Worm (Caenorhabditis elegans) whole organism, L4 larva: ENCODE measurements around the gene F55C12.6.

Experiments
- F10B5.3 ChIP-seq: sonication (generic microtip); optimal IDR thresholded peaks from 2 replicates; lab custom pipeline; 2016; ENCODE audit warnings: mild to moderate bottlenecking, missing genetic modification characterization, missing compliant biosample characterization
- F44E2.7 ChIP-seq: fragments of 200-800 bp; sonication (Bioruptor generic); IDR thresholded peaks from 2 replicates; pipeline ENCODE4 v2.1.2; 2022; ENCODE audit warnings: missing genetic modification characterization, missing compliant biosample characterization
- T20F7.1 ChIP-seq: fragments of 200-800 bp; sonication (Bioruptor generic); optimal IDR thresholded peaks from 2 replicates; lab custom pipeline; 2018; ENCODE audit warnings: mild to moderate bottlenecking, missing genetic modification characterization, missing compliant biosample characterization
- T26A8.4 ChIP-seq: fragments of 200-800 bp; sonication (Bioruptor generic); IDR thresholded peaks from 2 replicates; pipeline ENCODE4 v1.3.6; 2022; ENCODE audit warnings: missing genetic modification characterization, missing compliant biosample characterization
- Y105C5A.15 ChIP-seq: fragments of 200-800 bp; sonication (Bioruptor generic); IDR thresholded peaks from 2 replicates; pipeline ENCODE4 v1.3.6; 2022; ENCODE audit warnings: missing genetic modification characterization, missing compliant biosample characterization
- ZK337.2 ChIP-seq: fragments of 200-800 bp; sonication (Bioruptor generic); IDR thresholded peaks from 2 replicates; pipeline ENCODE4 v1.3.6; 2022; ENCODE audit warnings: missing genetic modification reagents, missing genetic modification characterization, missing compliant biosample characterization
- ZK546.5 ChIP-seq, 2 experiments: sonication (generic microtip); optimal IDR thresholded peaks; 2 replicates each; lab custom pipeline; 2017; ENCODE audit warnings: missing biosample characterization in 2 of 2, missing genetic modification characterization in 2 of 2
- aha-1 ChIP-seq: fragments of 150-350 bp; peaks from one replicate; lab custom pipeline; 2014; ENCODE audit warnings: missing biosample characterization, missing genetic modification characterization
- ama-1 ChIP-seq: fragments of 150-350 bp; optimal IDR thresholded peaks from 2 replicates; lab custom pipeline; 2014; ENCODE audit warnings: inconsistent platforms, mixed read lengths
- ceh-28 ChIP-seq: fragments of 150-350 bp; optimal IDR thresholded peaks from 2 replicates; lab custom pipeline; 2014; ENCODE audit warnings: missing biosample characterization, missing genetic modification reagents, missing genetic modification characterization
- ceh-32 ChIP-seq: sonication (generic microtip); optimal IDR thresholded peaks from 2 replicates; lab custom pipeline; 2016; ENCODE audit warnings: mild to moderate bottlenecking, missing genetic modification characterization, missing compliant biosample characterization; ENCODE audit not compliant: poor library complexity
- ceh-44 ChIP-seq: fragments of 200-800 bp; sonication (Bioruptor generic); IDR thresholded peaks from 2 replicates; pipeline ENCODE4 v1.3.6; 2022; ENCODE audit warnings: missing genetic modification reagents, missing genetic modification characterization, missing compliant biosample characterization
- ceh-82 ChIP-seq: sonication (generic microtip); optimal IDR thresholded peaks from 2 replicates; lab custom pipeline; 2017; ENCODE audit warnings: missing biosample characterization, missing genetic modification characterization
- dmd-8 ChIP-seq: fragments of 200-800 bp; sonication (Bioruptor generic); IDR thresholded peaks from 2 replicates; pipeline ENCODE4 v1.3.6; 2022; ENCODE audit warnings: missing genetic modification characterization, missing compliant biosample characterization
- dmd-9 ChIP-seq: fragments of 200-800 bp; sonication (Bioruptor generic); IDR thresholded peaks from 2 replicates; pipeline ENCODE4 v1.3.6; 2022; ENCODE audit warnings: missing genetic modification reagents, missing genetic modification characterization, missing compliant biosample characterization
- dpl-1 ChIP-seq: fragments of 150-350 bp; optimal IDR thresholded peaks from 2 replicates; lab custom pipeline; 2014; ENCODE audit warnings: missing biosample characterization, missing genetic modification reagents, missing genetic modification characterization
- fkh-10 ChIP-seq: fragments of 150-350 bp; optimal IDR thresholded peaks from 2 replicates; lab custom pipeline; 2014; ENCODE audit warnings: missing biosample characterization, missing genetic modification reagents, missing genetic modification characterization
- gei-8 ChIP-seq: fragments of 200-800 bp; sonication (Bioruptor generic); optimal IDR thresholded peaks from 2 replicates; lab custom pipeline; 2018; ENCODE audit warnings: mild to moderate bottlenecking, missing genetic modification characterization, missing compliant biosample characterization
- hlh-11 ChIP-seq: fragments of 200-800 bp; sonication (Bioruptor generic); optimal IDR thresholded peaks from 2 replicates; lab custom pipeline; 2018; ENCODE audit warnings: mild to moderate bottlenecking, missing genetic modification characterization, missing compliant biosample characterization
- hmg-1.1 ChIP-seq: fragments of 200-800 bp; sonication (Bioruptor generic); IDR thresholded peaks from 2 replicates; pipeline ENCODE4 v1.3.6; 2022; ENCODE audit warnings: missing genetic modification reagents, missing genetic modification characterization, missing compliant biosample characterization
- lin-29 ChIP-seq: fragments of 200-800 bp; sonication (Bioruptor generic); IDR thresholded peaks from 2 replicates; pipeline ENCODE4 v1.3.6; 2022; ENCODE audit warnings: missing genetic modification reagents, missing genetic modification characterization, missing compliant biosample characterization
- lir-3 ChIP-seq: sonication (generic microtip); optimal IDR thresholded peaks from 2 replicates; lab custom pipeline; 2016; ENCODE audit warnings: mild to moderate bottlenecking, missing genetic modification characterization, missing compliant biosample characterization
- mdl-1 ChIP-seq, 2 experiments: fragments of 150-350 bp in 1 of 2; sonication (generic microtip) in 1 of 2; optimal IDR thresholded peaks; 2 replicates each; lab custom pipeline; 2014 to 2017; ENCODE audit warnings: missing biosample characterization in 2 of 2, missing genetic modification characterization in 2 of 2
- mes-2 ChIP-seq: sonication (generic microtip); optimal IDR thresholded peaks from 2 replicates; lab custom pipeline; 2016; ENCODE audit warnings: missing genotype, mild to moderate bottlenecking, missing genetic modification characterization, missing compliant biosample characterization; ENCODE audit not compliant: poor library complexity, severe bottlenecking
- nhr-10 ChIP-seq: fragments of 150-350 bp; optimal IDR thresholded peaks from 2 replicates; lab custom pipeline; 2014; ENCODE audit warnings: missing biosample characterization, missing genetic modification characterization
- nhr-111 ChIP-seq: fragments of 200-800 bp; sonication (Bioruptor generic); optimal IDR thresholded peaks from 2 replicates; lab custom pipeline; 2018; ENCODE audit warnings: mild to moderate bottlenecking, missing genetic modification characterization, missing compliant biosample characterization
- nhr-25 ChIP-seq: sonication (generic microtip); optimal IDR thresholded peaks from 2 replicates; lab custom pipeline; 2017; ENCODE audit warnings: missing genetic modification characterization, mild to moderate bottlenecking, missing compliant biosample characterization, antibody characterized with exemption, moderate library complexity, borderline replicate concordance; ENCODE audit not compliant: insufficient read depth
- nhr-41 ChIP-seq: fragments of 200-800 bp; sonication (Bioruptor generic); IDR thresholded peaks from 2 replicates; pipeline ENCODE4 v1.3.6; 2022; ENCODE audit warnings: missing genetic modification reagents, missing genetic modification characterization, missing compliant biosample characterization
- nhr-6 ChIP-seq: fragments of 150-350 bp; optimal IDR thresholded peaks from 2 replicates; lab custom pipeline; 2014; ENCODE audit warnings: missing biosample characterization, missing genetic modification characterization
- pha-4 ChIP-seq, 2 experiments: fragments of 150-350 bp in 1 of 2; fragments of 200-800 bp in 1 of 2; sonication (Bioruptor generic) in 1 of 2; IDR thresholded peaks in 1 of 2; optimal IDR thresholded peaks in 1 of 2; 2 replicates each; pipeline versions ENCODE4 v1.3.6 to Lab custom; 2014 to 2022; ENCODE audit warnings: missing genetic modification characterization in 2 of 2, missing genetic modification reagents in 2 of 2, missing biosample characterization in 1 of 2, missing compliant biosample characterization in 1 of 2
- php-3 ChIP-seq: fragments of 200-800 bp; sonication (Bioruptor generic); IDR thresholded peaks from 2 replicates; pipeline ENCODE4 v1.3.6; 2022; ENCODE audit warnings: missing genetic modification reagents, missing genetic modification characterization, missing compliant biosample characterization
- sdz-12 ChIP-seq: fragments of 200-800 bp; sonication (Bioruptor generic); optimal IDR thresholded peaks from 2 replicates; lab custom pipeline; 2018; ENCODE audit warnings: mild to moderate bottlenecking, missing genetic modification characterization, missing compliant biosample characterization
- skn-1 ChIP-seq: fragments of 150-350 bp; optimal IDR thresholded peaks from 2 replicates; lab custom pipeline; 2014; ENCODE audit warnings: missing biosample characterization, missing genetic modification characterization
- spr-1 ChIP-seq: sonication (generic microtip); optimal IDR thresholded peaks from 2 replicates; lab custom pipeline; 2016; ENCODE audit warnings: mild to moderate bottlenecking, missing genetic modification characterization, missing compliant biosample characterization
- spr-3 ChIP-seq: fragments of 200-800 bp; sonication (Bioruptor generic); optimal IDR thresholded peaks from 2 replicates; lab custom pipeline; 2018; ENCODE audit warnings: mild to moderate bottlenecking, missing genetic modification characterization, missing compliant biosample characterization
- tra-1 ChIP-seq: fragments of 200-800 bp; sonication (Bioruptor generic); IDR thresholded peaks from 2 replicates; pipeline ENCODE4 v1.3.6; 2022; ENCODE audit warnings: missing genetic modification reagents, missing genetic modification characterization, missing compliant biosample characterization
- unc-39 ChIP-seq: sonication (generic microtip); optimal IDR thresholded peaks from 2 replicates; lab custom pipeline; 2017; ENCODE audit warnings: missing biosample characterization, missing genetic modification characterization
- unc-62 ChIP-seq, 3 experiments: fragments of 150-350 bp in 1 of 3; sonication (generic microtip); optimal IDR thresholded peaks in 2 of 3; peaks in 1 of 3; 1 replicate in 1 of 3; 2 replicates in 2 of 3; lab custom pipeline; 2014 to 2017; ENCODE audit warnings: missing biosample characterization in 3 of 3, missing genetic modification characterization in 3 of 3, missing genetic modification reagents in 3 of 3, missing genotype in 1 of 3
- zag-1 ChIP-seq: fragments of 150-350 bp; optimal IDR thresholded peaks from 2 replicates; lab custom pipeline; 2014; ENCODE audit warnings: missing biosample characterization, missing genetic modification characterization
- zip-2 ChIP-seq: fragments of 150-350 bp; optimal IDR thresholded peaks from 2 replicates; lab custom pipeline; 2014; ENCODE audit warnings: missing biosample characterization, missing genetic modification characterization

The F55C12.6 gene

DNA sequence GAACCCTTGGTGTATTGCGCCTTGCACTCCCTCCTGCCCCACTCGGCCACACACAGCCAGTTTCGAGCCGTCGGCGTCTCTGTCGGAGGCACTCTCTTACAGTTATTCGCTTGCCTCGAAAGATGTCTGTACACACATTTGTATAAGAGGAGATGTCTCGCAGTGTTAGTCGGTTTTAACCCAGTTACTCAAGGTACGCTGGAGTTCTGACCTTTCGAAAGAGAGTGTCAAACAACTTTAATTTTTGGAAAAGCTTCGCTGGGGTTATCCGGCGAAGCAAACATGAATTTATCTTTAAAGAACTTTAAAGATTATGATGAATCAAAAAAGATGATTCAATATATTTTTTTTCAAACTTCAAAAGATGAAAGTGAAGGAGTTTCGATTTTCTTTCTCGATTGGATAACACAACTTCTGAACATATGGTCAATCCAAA, 31.2 kb downstream of the F55C12.6 start (continued):
- TF ChIP-seq lir-3 (tag; lab: Kevin White, UChicago) (peak; percentile 87), sdz-12 (GFP tag; lab: Kevin White, UChicago) (peak; percentile 82), Y105C5A.15 (GFP tag; lab: Robert Waterston, UW) (peak; percentile 74; the same call in 1 of the 2 replicates), zip-2 (tag; lab: Kevin White, UChicago) (peak; percentile 91), nhr-111 (GFP tag; lab: Kevin White, UChicago) (peak; percentile 89), ceh-82 (peak; percentile 36), hlh-11 (tag; lab: Kevin White, UChicago) (peak; percentile 99), zag-1 (peak; percentile 97), F44E2.7 (peak; percentile 78), T20F7.1 (peak; percentile 93), ZK337.2 (GFP tag; lab: Robert Waterston, UW) (peak; percentile 78), unc-62 (GFP tag; optimal IDR thresholded peaks at IDR 0.05 in 1 of 2; lab: Kevin White, UChicago) (peak; percentile 85 to 100), unc-62 (tag; optimal IDR thresholded peaks at IDR 0.05; lab: Kevin White, UChicago) (peak; percentile 50), lin-29 (GFP tag; lab: Robert Waterston, UW) (peak; percentile 92), nhr-10 (peak; percentile 93), ceh-32 (tag; lab: Kevin White, UChicago) (peak; percentile 91), mdl-1 (tag; optimal IDR thresholded peaks at IDR 0.05; lab: Kevin White, UChicago) (peak; percentile 94 to 95), pha-4 (GFP tag; IDR thresholded peaks at IDR 0.05; lab: Robert Waterston, UW) (peak; percentile 99), pha-4 (tag; optimal IDR thresholded peaks at IDR 0.05; lab: Kevin White, UChicago) (peak; percentile 27), nhr-25 (peak; percentile 96), spr-1 (peak; percentile 97), ama-1 (lab: Kevin White, UChicago) (peak; percentile 100), ceh-28 (tag; lab: Kevin White, UChicago) (peak; percentile 49), dmd-9 (GFP tag; lab: Robert Waterston, UW) (peak; percentile 99), hmg-1.1 (GFP tag; lab: Robert Waterston, UW) (peak; percentile 100), mes-2 (tag; lab: Kevin White, UChicago) (peak; percentile 96), dpl-1 (GFP tag; lab: Kevin White, UChicago) (peak; percentile 87), spr-3 (GFP tag; lab: Kevin White, UChicago) (peak; percentile 97), ceh-44 (peak; percentile 89; the same call in 1 of the 2 replicates), gei-8 (GFP tag; lab: Kevin White, UChicago) (peak; percentile 94), fkh-10 (peak; percentile 100), ZK546.5 (tag; optimal IDR thresholded peaks at IDR 0.05; lab: Kevin White, UChicago) (peak; percentile 58 to 72), php-3 (GFP tag; lab: Robert Waterston, UW) (peak; percentile 92), nhr-41 (peak; percentile 98), tra-1 (GFP tag; lab: Robert Waterston, UW) (peak; percentile 98), aha-1 (tag; lab: Kevin White, UChicago) (peak; percentile 100), skn-1 (tag; lab: Kevin White, UChicago) (peak; percentile 55)

- TF ChIP-seq T26A8.4, result no peak
- no peak for TF ChIP-seq dmd-8 (GFP tag; lab: Robert Waterston, UW)
- peak; percentile 46 for TF ChIP-seq aha-1 (tag; lab: Kevin White, UChicago)
- no peak for TF ChIP-seq spr-3 (GFP tag; lab: Kevin White, UChicago)
- no peak for TF ChIP-seq lin-29 (GFP tag; lab: Robert Waterston, UW)
- no peak for TF ChIP-seq nhr-6 (tag; lab: Kevin White, UChicago)
- TF ChIP-seq unc-39 (tag; lab: Kevin White, UChicago), result no peak
- no peak for TF ChIP-seq ceh-28 (tag; lab: Kevin White, UChicago)
- TF ChIP-seq Y105C5A.15 (GFP tag; lab: Robert Waterston, UW), result no peak
- TF ChIP-seq F10B5.3 (tag; lab: Kevin White, UChicago), result no peak
- TF ChIP-seq unc-62 (GFP tag; optimal IDR thresholded peaks at IDR 0.05 in 1 of 2; lab: Kevin White, UChicago), result peak in 1 of 2 experiments; percentile 90
- no peak for TF ChIP-seq unc-62 (tag; optimal IDR thresholded peaks at IDR 0.05; lab: Kevin White, UChicago)
- TF ChIP-seq dmd-9 (GFP tag; lab: Robert Waterston, UW), result no peak
Observed at ce11 chrII:5841866-5842265, 34.1 kb downstream of the F55C12.6 start, which contains the start of gene nep-25. Gene nep-25, plus strand, starts transcription at chrII:5842240.
